Fruit fly (Drosophila melanogaster) Kc167 (cell line): Measurements from ENCODE around the gene CG15642.

Source experiments
- insv ChIP-seq: fragments of >200 bp; optimal IDR thresholded peaks from 3 replicates; lab custom pipeline; 2018; ENCODE audit warnings: missing external identifiers
- ttk ChIP-seq: sonication (Bioruptor generic); optimal IDR thresholded peaks from 2 replicates; lab custom pipeline; 2017; ENCODE audit warnings: missing external identifiers

DNA sequence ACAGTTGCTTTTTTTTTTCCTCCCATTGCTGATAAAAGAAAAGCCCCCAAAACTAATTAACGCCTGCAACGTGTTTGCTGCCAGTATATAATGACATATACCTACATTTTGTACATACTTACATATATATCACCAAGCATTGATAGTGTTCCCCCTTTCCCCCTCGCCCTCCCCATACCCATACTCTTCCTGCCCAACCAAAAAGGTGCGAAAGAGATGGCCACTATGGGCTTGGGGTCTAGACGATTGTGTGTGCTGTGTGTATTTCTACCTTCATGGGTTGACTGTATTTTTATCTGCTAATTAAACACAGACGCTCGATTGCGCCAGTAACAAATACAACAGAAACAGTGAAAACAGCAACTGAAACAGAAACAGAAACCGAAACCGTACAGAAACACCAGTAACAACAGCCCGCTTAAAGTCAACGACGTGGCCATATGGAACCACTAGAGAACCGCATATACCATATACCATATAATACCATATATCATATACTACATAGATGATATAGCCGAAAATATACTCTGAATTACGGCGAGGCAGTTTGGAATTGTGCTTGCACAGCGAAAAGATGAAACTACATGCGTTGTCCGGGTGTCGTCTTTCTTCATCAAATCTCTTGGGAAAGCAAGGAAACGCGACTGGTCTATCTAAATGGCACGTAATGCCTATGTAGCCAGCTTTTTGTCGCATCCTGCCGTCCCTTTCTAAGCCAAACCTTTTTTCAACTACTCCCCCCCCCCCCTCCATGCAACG is 29.3 kb upstream of the CG15642 start:
- TF ChIP-seq ttk (lab: Kevin White, UChicago) (no peak), insv (lab: Kevin White, UChicago) (no peak)
